Fruit fly (Drosophila melanogaster) whole organism: ENCODE data around the gene CG13032.

Experiments
- CG8478 ChIP-seq: fragments of >200 bp; optimal IDR thresholded peaks from 2 replicates; lab custom pipeline; 2018; ENCODE audit warnings: inconsistent platforms
- Dll ChIP-seq: fragments of >200 bp; optimal IDR thresholded peaks from 2 replicates; lab custom pipeline; 2017
- EcR ChIP-seq, 2 experiments: fragments of >200 bp; optimal IDR thresholded peaks; 2 replicates each; lab custom pipeline; 2017; ENCODE audit warnings: missing biosample characterization in 2 of 2, missing genetic modification characterization in 2 of 2, missing genetic modification reagents in 2 of 2
- pan ChIP-seq: fragments of >200 bp; optimal IDR thresholded peaks from 2 replicates; lab custom pipeline; 2017
- psq ChIP-seq: fragments of >200 bp; optimal IDR thresholded peaks from 2 replicates; lab custom pipeline; 2017
- usp ChIP-seq: fragments of >200 bp; optimal IDR thresholded peaks from 2 replicates; lab custom pipeline; 2017; ENCODE audit warnings: missing biosample characterization, missing genetic modification characterization, mixed read lengths

CG13032 gene

DNA sequence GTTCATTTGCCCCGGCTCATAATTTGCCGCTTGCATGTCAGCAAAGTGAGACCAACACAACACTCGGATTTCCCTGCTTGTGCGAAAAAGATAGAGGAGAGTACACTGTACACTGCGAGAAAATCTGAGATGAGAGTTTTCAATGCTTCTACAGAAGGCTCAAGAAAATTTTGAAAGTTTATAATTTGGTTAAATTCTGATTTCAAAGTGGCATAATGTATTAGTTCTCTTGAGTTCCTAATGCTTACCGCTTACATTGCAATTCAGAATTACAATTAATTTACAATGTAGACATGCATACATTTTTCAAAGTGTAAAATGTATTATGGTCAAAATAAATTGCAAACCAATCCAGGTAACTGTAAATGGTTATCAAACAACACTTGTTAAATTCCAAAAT, 30.8 kb upstream of the CG13032 start:
- TF ChIP-seq EcR (GFP tag; optimal IDR thresholded peaks at IDR 0.05; lab: Kevin White, UChicago) (no peak), pan (no peak), Dll (lab: Kevin White, UChicago) (no peak), psq (lab: Kevin White, UChicago) (no peak), usp (no peak), CG8478 (lab: Kevin White, UChicago) (no peak)

DNA sequence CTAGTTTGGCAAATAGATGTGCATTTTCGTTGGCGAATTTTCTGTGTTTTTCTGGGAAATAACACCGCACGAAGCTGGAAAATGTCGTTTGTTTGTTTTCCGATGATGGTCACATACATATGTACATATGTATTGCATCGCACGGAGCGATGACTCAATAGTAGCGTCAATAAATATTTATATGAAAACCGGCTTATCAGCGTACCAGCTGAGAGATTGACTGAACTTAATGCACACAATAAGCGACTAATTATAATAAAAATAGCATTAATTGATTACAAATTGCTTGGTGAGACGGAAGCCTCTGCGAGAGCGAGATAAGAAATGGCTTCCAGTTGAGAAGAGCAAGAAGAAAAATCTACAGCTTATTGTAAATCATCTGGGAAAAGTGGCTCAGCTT, 29.3 kb upstream of the CG13032 start:
- TF ChIP-seq usp: no peak
- TF ChIP-seq CG8478 (lab: Kevin White, UChicago): no peak
- no peak for TF ChIP-seq psq (lab: Kevin White, UChicago)
- TF ChIP-seq EcR (GFP tag; optimal IDR thresholded peaks at IDR 0.05; lab: Kevin White, UChicago): no peak
- no peak for TF ChIP-seq pan
- no peak for TF ChIP-seq Dll (lab: Kevin White, UChicago)

DNA sequence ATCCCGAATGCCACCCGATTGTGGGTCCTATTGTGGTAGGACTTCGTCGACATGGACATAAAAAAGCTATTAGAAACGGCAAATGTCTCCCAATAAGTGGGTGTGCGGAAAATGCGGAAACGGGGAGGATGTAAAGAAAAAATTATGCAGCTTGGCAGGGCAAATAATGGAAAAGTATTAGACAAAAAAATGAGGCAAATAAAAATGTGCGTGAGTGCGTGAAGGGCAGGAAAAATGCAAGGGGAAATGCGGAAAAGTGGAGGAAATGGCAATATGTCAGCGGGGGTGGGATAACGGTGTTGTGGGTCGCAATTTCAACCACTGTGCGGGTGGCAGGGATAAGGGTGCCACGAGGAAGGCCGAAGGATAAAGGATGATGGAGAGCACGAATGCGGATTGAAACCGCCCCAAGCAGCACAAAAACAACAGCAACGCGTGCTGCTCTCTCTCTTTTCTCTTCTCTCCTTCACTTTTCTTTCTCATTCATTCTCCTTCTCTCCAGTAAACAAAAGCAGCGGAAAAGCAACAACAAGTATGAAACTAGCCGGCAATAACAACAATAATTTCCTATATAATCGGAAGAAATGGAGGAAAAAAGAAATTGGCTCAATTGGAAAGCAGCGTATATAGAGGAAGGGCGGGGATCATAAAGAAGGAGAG, 28.3 kb upstream of the CG13032 start:
- TF ChIP-seq EcR (GFP tag; optimal IDR thresholded peaks at IDR 0.05; lab: Kevin White, UChicago): no peak
- TF ChIP-seq usp: no peak
- TF ChIP-seq psq (lab: Kevin White, UChicago): no peak
- TF ChIP-seq Dll (lab: Kevin White, UChicago): no peak
- no peak for TF ChIP-seq pan
- no peak for TF ChIP-seq CG8478 (lab: Kevin White, UChicago)

DNA sequence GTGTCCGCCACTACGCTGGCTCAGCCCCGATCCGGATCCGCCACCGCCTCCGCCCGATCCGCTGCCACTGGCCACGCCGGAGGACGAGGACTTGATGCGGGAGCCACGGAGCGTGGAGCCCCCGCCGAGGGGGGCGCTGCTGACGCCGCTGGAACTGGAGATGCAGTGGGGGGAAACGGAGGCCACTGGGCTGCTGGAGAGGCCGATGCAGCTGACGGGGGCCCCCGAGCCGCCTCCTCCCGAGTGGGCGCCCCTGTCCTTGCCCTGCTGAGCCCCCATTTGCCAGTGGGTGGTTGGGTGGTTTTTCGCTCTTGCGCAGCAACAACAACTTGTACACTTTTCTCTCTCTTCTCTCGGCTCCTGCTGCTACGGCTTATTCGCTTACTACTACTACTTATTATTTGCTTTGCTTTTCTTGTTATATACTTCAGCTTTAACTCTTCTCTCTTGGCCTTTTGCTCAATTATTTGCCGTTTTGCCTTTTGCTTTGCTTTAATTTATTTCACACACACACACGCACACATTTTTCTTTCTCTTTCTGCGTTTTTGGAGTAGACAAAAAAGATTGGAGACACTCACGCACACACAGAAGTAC, 26.8 kb upstream of the CG13032 start:
- no peak for TF ChIP-seq CG8478 (lab: Kevin White, UChicago)
- TF ChIP-seq EcR (GFP tag; optimal IDR thresholded peaks at IDR 0.05; lab: Kevin White, UChicago): no peak
- TF ChIP-seq pan: no peak
- TF ChIP-seq usp: no peak
- no peak for TF ChIP-seq Dll (lab: Kevin White, UChicago)
- TF ChIP-seq psq (lab: Kevin White, UChicago): no peak

DNA sequence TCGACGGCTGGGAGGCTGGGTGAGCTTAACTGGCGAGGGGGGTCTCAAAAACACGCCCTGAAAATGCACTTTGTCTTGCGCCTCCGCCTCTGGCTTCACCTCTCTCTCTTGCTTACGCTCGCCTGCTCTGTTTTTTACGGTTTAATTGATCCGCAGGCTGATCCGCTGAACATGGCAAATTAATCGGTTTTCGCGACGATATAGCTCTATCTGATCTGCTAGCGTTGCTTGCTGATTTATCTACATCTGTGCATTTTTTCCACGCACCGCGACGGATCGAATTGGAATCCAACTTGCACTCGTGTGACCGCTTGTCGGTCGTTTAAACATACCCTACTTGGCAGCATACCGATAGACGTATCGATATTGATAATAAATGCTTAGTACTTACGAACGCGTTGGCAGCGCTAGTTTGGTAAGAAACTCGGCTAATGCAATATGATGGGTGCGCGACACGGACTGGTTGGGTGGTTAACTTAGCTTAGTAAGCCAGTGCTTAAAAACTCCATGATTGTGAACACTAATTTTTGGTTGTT, 26.1 kb upstream of the CG13032 start, which contains the start of gene Abl:
Abl (minus strand) TSS at position 305 of the 536 bp plus-strand sequence.
- TF ChIP-seq psq (lab: Kevin White, UChicago) (no peak), Dll (lab: Kevin White, UChicago) (no peak), pan (no peak), EcR (GFP tag; optimal IDR thresholded peaks at IDR 0.05; lab: Kevin White, UChicago) (no peak), usp (no peak), CG8478 (lab: Kevin White, UChicago) (no peak)

DNA sequence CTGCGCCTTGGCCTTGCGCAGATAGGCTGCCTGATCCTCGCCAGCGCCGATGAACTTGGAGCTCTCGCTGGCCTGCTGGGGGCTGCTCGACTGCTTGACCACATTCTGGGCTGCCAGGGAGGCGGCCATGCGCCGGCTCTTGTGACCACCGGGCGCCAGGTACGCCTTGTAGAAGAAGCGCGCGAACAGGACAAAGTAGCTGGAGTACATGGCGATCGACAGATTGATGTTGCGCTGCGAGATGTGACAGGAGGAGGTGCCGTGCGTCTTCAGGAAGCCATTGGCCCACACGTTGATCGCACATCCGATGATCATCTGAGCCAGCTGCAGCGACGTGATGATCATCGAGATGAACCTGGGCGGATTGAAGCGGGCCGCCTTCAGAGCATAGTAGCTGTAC, 23.7 kb upstream of the CG13032 start:
- TF ChIP-seq Dll (lab: Kevin White, UChicago) (no peak), pan (no peak), EcR (GFP tag; optimal IDR thresholded peaks at IDR 0.05; lab: Kevin White, UChicago) (no peak), usp (no peak), CG8478 (lab: Kevin White, UChicago) (no peak), psq (lab: Kevin White, UChicago) (no peak)

DNA sequence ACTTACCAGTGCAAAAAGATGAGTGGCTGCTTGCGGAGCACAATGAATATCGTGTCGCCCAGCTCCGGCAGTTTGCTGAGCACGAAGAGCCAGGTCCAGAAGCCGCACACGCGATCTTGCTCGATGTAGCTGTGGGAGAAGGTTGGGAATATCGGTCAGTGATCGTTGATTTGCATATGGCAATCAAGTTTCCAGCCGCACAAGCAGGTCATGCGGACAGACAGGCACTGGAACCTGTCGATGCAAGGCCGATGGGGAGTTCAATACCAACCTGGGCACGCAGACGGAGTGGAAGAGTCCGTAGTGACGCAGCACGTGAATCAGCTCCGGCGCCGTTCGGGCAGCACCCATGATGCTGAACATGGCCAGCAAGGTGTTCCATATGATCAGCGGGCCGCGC, 22.6 kb upstream of the CG13032 start:
- TF ChIP-seq EcR (GFP tag; optimal IDR thresholded peaks at IDR 0.05; lab: Kevin White, UChicago) (no peak), pan (no peak), Dll (lab: Kevin White, UChicago) (no peak), CG8478 (lab: Kevin White, UChicago) (no peak), psq (lab: Kevin White, UChicago) (no peak), usp (no peak)

DNA sequence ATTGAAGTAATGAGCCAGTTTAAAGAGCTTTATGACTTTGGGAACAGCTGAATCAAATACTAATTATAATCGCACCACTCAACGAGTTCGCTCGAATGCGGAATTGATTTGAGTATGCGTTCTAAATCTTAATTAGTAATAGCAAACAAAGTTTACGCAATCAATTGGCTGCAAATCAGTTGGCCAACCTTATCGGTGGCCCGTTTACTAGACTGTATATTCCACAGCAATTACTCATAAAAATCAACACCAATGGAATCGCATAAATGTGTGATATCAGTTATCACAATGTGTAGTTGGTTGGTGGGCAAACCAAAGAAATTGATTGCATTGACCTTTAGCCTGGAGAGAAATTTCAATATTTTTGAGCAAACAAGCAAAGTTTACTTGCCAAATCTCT, 21.2 kb upstream of the CG13032 start:
- TF ChIP-seq EcR (GFP tag; optimal IDR thresholded peaks at IDR 0.05; lab: Kevin White, UChicago) (no peak), usp (no peak), Dll (lab: Kevin White, UChicago) (no peak), CG8478 (lab: Kevin White, UChicago) (no peak), psq (lab: Kevin White, UChicago) (no peak), pan (no peak)

DNA sequence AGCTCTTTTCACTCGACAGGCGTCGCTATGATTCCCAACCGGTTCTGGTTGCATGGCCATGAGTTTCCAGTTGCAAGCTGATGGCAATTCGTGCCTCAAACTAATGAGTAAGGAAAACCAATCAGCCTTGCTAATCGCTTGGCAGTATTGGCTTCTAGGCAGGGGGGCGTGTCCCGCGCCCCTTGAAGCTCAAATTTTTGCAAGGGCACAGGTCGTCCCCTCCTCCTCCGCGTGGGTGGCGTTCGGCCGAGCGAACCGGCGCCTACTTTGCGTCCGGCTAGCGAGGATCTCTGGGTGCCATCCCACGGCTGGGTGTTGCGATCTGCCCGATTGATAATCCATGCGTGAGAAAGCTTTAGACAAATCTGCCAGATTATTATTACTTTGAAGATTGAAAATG, 20.1 kb upstream of the CG13032 start:
- TF ChIP-seq Dll (lab: Kevin White, UChicago) (no peak), psq (lab: Kevin White, UChicago) (no peak), usp (no peak), EcR (GFP tag; optimal IDR thresholded peaks at IDR 0.05; lab: Kevin White, UChicago) (no peak), CG8478 (lab: Kevin White, UChicago) (no peak), pan (no peak)

DNA sequence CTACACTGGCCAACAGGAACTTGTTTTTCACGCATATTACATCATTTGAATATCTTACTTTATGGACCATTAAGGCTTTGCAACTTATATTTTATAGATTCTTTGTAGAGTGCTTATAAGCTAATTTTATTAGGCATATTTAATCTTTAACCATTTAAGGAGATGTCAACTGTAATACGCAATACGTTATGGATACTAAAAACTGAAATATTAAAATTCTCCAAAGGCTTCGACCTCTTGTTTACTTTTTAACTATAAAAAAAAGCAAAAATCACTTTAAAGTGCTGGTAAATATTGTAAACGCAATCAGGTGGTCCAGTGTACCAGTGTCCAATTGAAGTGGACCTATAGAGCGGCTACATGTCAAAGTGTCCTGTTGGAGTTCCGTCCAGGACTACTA, 16.8 kb upstream of the CG13032 start:
- TF ChIP-seq psq (lab: Kevin White, UChicago): no peak

DNA sequence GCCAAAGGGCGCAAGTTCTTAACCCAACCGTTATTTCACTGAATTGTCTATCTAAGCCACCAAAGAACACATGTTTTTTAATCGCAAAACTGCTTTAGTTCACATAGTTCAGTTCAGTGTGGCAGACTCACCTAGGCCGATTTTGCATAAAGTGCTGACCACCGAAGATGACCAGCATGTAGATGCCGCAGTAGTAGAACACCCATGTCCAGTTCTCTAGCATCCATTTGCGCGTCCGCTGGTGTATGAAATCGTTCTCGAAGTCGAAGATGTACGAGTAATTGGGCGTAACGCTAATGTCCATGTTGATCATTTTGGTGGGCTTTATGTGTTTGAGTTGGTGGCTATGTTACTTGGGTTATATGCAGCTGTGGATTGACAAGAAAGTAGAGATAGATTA, 14.7 kb upstream of the CG13032 start:
- no peak for TF ChIP-seq Dll (lab: Kevin White, UChicago)
- no peak for TF ChIP-seq usp
- TF ChIP-seq pan: no peak
- TF ChIP-seq CG8478 (lab: Kevin White, UChicago): no peak
- TF ChIP-seq psq (lab: Kevin White, UChicago): no peak
- TF ChIP-seq EcR (GFP tag; optimal IDR thresholded peaks at IDR 0.05; lab: Kevin White, UChicago): no peak
